Fruit fly (Drosophila melanogaster) whole organism, embryonic: Measurements from ENCODE around the gene COX7AL2.

Experiments used
- ATbp ChIP-seq: fragments of 200-800 bp; sonication (Bioruptor generic); optimal IDR thresholded peaks from 2 replicates; lab custom pipeline; 2017; ENCODE audit warnings: missing biosample characterization, mild to moderate bottlenecking, missing genetic modification characterization, missing genetic modification reagents
- Asciz ChIP-seq: fragments of 200-800 bp; sonication (Bioruptor generic); optimal IDR thresholded peaks from 2 replicates; lab custom pipeline; 2017; ENCODE audit warnings: missing biosample characterization, mild to moderate bottlenecking, missing genetic modification characterization, missing genetic modification reagents
- Atf-2 ChIP-seq: fragments of 200-800 bp; sonication (Bioruptor generic); optimal IDR thresholded peaks from 2 replicates; lab custom pipeline; 2016; ENCODE audit warnings: missing biosample characterization, missing genetic modification characterization
- CG1024 ChIP-seq: fragments of 200-800 bp; sonication (Bioruptor generic); IDR thresholded peaks from 2 replicates; pipeline ENCODE4 v1.3.6; 2022; ENCODE audit warnings: missing biosample characterization, missing genetic modification characterization
- CG10274 ChIP-seq: fragments of 200-800 bp; sonication (Bioruptor generic); optimal IDR thresholded peaks from 3 replicates; lab custom pipeline; 2017; ENCODE audit warnings: missing biosample characterization, mild to moderate bottlenecking, missing genetic modification characterization
- CG11085 ChIP-seq: fragments of 200-800 bp; sonication (Bioruptor generic); IDR thresholded peaks from 2 replicates; pipeline ENCODE4 v1.3.6; 2022; ENCODE audit warnings: missing biosample characterization, missing genetic modification characterization
- CG11093 ChIP-seq: fragments of 200-800 bp; sonication (Bioruptor generic); IDR thresholded peaks from 3 replicates; pipeline ENCODE4 v1.3.6; 2022; ENCODE audit warnings: missing biosample characterization, missing genetic modification characterization
- CG12659 ChIP-seq: fragments of 200-800 bp; sonication (Bioruptor generic); optimal IDR thresholded peaks from 3 replicates; lab custom pipeline; 2017; ENCODE audit warnings: mild to moderate bottlenecking, missing biosample characterization, missing genetic modification reagents, missing genetic modification characterization
- CG1647 ChIP-seq: fragments of 200-800 bp; sonication (Bioruptor generic); optimal IDR thresholded peaks from 3 replicates; lab custom pipeline; 2016; ENCODE audit warnings: missing biosample characterization, missing genetic modification characterization
- CG16813 ChIP-seq: fragments of 200-800 bp; sonication (Bioruptor generic); IDR thresholded peaks from 3 replicates; pipeline ENCODE4 v1.3.6; 2022; ENCODE audit warnings: missing biosample characterization, missing genetic modification characterization; ENCODE audit not compliant: partially characterized antibody
- CG18599 ChIP-seq: fragments of 200-800 bp; sonication (Bioruptor generic); optimal IDR thresholded peaks from 3 replicates; lab custom pipeline; 2017; ENCODE audit warnings: missing biosample characterization, missing genetic modification characterization, mild to moderate bottlenecking, moderate library complexity, missing genetic modification reagents
- CG18764 ChIP-seq: fragments of 200-800 bp; sonication (Bioruptor generic); optimal IDR thresholded peaks from 3 replicates; lab custom pipeline; 2016; ENCODE audit warnings: missing biosample characterization, missing genetic modification characterization
- CG2202 ChIP-seq: fragments of 200-800 bp; sonication (Bioruptor generic); optimal IDR thresholded peaks from 2 replicates; lab custom pipeline; 2018; ENCODE audit warnings: missing biosample characterization, mild to moderate bottlenecking, missing genetic modification characterization
- CG33557 ChIP-seq: fragments of 200-800 bp; sonication (Bioruptor generic); optimal IDR thresholded peaks from 2 replicates; lab custom pipeline; 2019; ENCODE audit warnings: missing biosample characterization, mild to moderate bottlenecking, missing genetic modification characterization, moderate library complexity
- CG4424 ChIP-seq: fragments of 200-800 bp; sonication (Bioruptor generic); optimal IDR thresholded peaks from 3 replicates; lab custom pipeline; 2016; ENCODE audit warnings: missing biosample characterization, missing genetic modification characterization
- CG5180 ChIP-seq: fragments of 200-800 bp; sonication (Bioruptor generic); optimal IDR thresholded peaks from 3 replicates; lab custom pipeline; 2017; ENCODE audit warnings: missing biosample characterization, missing genetic modification characterization, mild to moderate bottlenecking, moderate library complexity, missing genetic modification reagents
- CG6175 ChIP-seq: fragments of 200-800 bp; sonication (Bioruptor generic); IDR thresholded peaks from 3 replicates; pipeline ENCODE4 v1.3.6; 2022; ENCODE audit warnings: missing biosample characterization, missing genetic modification characterization
- CG6689 ChIP-seq: fragments of 200-800 bp; sonication (Bioruptor generic); IDR thresholded peaks from 2 replicates; pipeline ENCODE4 v1.3.6; 2022; ENCODE audit warnings: missing biosample characterization, missing genetic modification characterization
- CG6854 ChIP-seq: fragments of 200-800 bp; sonication (Bioruptor generic); optimal IDR thresholded peaks from 3 replicates; lab custom pipeline; 2017; ENCODE audit warnings: missing biosample characterization, mild to moderate bottlenecking, missing genetic modification characterization
- CG8765 ChIP-seq: fragments of 200-800 bp; sonication (Bioruptor generic); IDR thresholded peaks from 2 replicates; pipeline ENCODE4 v1.3.6; 2022; ENCODE audit warnings: missing biosample characterization, missing genetic modification characterization
- Dad ChIP-seq: fragments of 200-800 bp; sonication (Bioruptor generic); optimal IDR thresholded peaks from 3 replicates; lab custom pipeline; 2016; ENCODE audit warnings: missing biosample characterization, missing genetic modification characterization
- Dfd ChIP-seq, 2 experiments: fragments of >200 bp; optimal IDR thresholded peaks; 2 replicates each; lab custom pipeline; 2017; ENCODE audit warnings: missing biosample characterization in 2 of 2, missing genetic modification characterization in 2 of 2
- Ets65A ChIP-seq: fragments of 200-800 bp; sonication (Bioruptor generic); peaks from one replicate; lab custom pipeline; 2016; ENCODE audit warnings: missing biosample characterization, missing genetic modification characterization
- Spps ChIP-seq: fragments of 200-800 bp; sonication (Bioruptor generic); optimal IDR thresholded peaks from 2 replicates; lab custom pipeline; 2018; ENCODE audit warnings: missing biosample characterization, mild to moderate bottlenecking, missing genetic modification characterization
- Vsx1 ChIP-seq: fragments of 200-800 bp; sonication (Bioruptor generic); optimal IDR thresholded peaks from 2 replicates; lab custom pipeline; 2017; ENCODE audit warnings: missing biosample characterization, mild to moderate bottlenecking, missing genetic modification characterization, missing genetic modification reagents
- al ChIP-seq: fragments of 200-800 bp; sonication (Bioruptor generic); IDR thresholded peaks from 2 replicates; pipeline ENCODE4 v1.3.6; 2022; ENCODE audit warnings: missing biosample characterization, missing genetic modification characterization
- ato ChIP-seq: fragments of 200-800 bp; sonication (Bioruptor generic); IDR thresholded peaks from 2 replicates; pipeline ENCODE4 v1.3.6; 2022; ENCODE audit warnings: missing biosample characterization, missing genetic modification characterization; ENCODE audit not compliant: partially characterized antibody
- bigmax ChIP-seq: fragments of 200-800 bp; sonication (Bioruptor generic); optimal IDR thresholded peaks from 2 replicates; lab custom pipeline; 2018; ENCODE audit warnings: missing biosample characterization, mild to moderate bottlenecking, missing genetic modification characterization
- cg ChIP-seq: fragments of 200-800 bp; sonication (Bioruptor generic); optimal IDR thresholded peaks from 3 replicates; lab custom pipeline; 2019; ENCODE audit warnings: missing biosample characterization, mild to moderate bottlenecking, missing genetic modification characterization, moderate library complexity
- chn ChIP-seq: fragments of 200-800 bp; sonication (Bioruptor generic); optimal IDR thresholded peaks from 2 replicates; lab custom pipeline; 2016; ENCODE audit warnings: missing biosample characterization, missing genetic modification characterization
- crol ChIP-seq: fragments of 200-800 bp; sonication (Bioruptor generic); IDR thresholded peaks from 2 replicates; pipeline ENCODE4 v1.3.6; 2022; ENCODE audit warnings: missing biosample characterization, missing genetic modification characterization
- ftz-f1 ChIP-seq: fragments of 200-800 bp; sonication (Bioruptor generic); optimal IDR thresholded peaks from 2 replicates; lab custom pipeline; 2016; ENCODE audit warnings: missing biosample characterization, missing genetic modification characterization
- hth ChIP-seq: fragments of >200 bp; optimal IDR thresholded peaks from 2 replicates; lab custom pipeline; 2017; ENCODE audit warnings: inconsistent platforms
- ken ChIP-seq: fragments of 200-800 bp; sonication (Bioruptor generic); IDR thresholded peaks from 3 replicates; pipeline ENCODE4 v1.3.6; 2022; ENCODE audit warnings: missing biosample characterization, missing genetic modification characterization
- nmo ChIP-seq: fragments of 200-800 bp; sonication (Bioruptor generic); optimal IDR thresholded peaks from 2 replicates; lab custom pipeline; 2018; ENCODE audit warnings: missing biosample characterization, mild to moderate bottlenecking, missing genetic modification characterization, moderate library complexity
- org-1 ChIP-seq: fragments of 200-800 bp; sonication (Bioruptor generic); optimal IDR thresholded peaks from 2 replicates; lab custom pipeline; 2017; ENCODE audit warnings: missing biosample characterization, missing genetic modification characterization
- pfk ChIP-seq: fragments of 200-800 bp; sonication (Bioruptor generic); optimal IDR thresholded peaks from 2 replicates; lab custom pipeline; 2018; ENCODE audit warnings: missing biosample characterization, mild to moderate bottlenecking, missing genetic modification characterization, moderate library complexity
- phol ChIP-seq: fragments of 200-800 bp; sonication (Bioruptor generic); optimal IDR thresholded peaks from 3 replicates; lab custom pipeline; 2018; ENCODE audit warnings: missing biosample characterization, mild to moderate bottlenecking, missing genetic modification characterization, moderate library complexity
- pzg ChIP-seq: fragments of 200-800 bp; sonication (Bioruptor generic); optimal IDR thresholded peaks from 3 replicates; lab custom pipeline; 2018; ENCODE audit warnings: missing biosample characterization, mild to moderate bottlenecking, missing genetic modification characterization, moderate library complexity
- sens ChIP-seq: fragments of 200-800 bp; sonication (Bioruptor generic); peaks from one replicate; lab custom pipeline; 2016; ENCODE audit warnings: missing biosample characterization, missing genetic modification characterization
- shn ChIP-seq: fragments of 200-800 bp; sonication (Bioruptor generic); optimal IDR thresholded peaks from 3 replicates; lab custom pipeline; 2016; ENCODE audit warnings: missing biosample characterization, missing genetic modification characterization
- sim ChIP-seq: fragments of 200-800 bp; sonication (Bioruptor generic); IDR thresholded peaks from 2 replicates; pipeline ENCODE4 v1.3.6; 2022; ENCODE audit warnings: missing biosample characterization, missing genetic modification characterization
- toy ChIP-seq: fragments of 200-800 bp; sonication (Bioruptor generic); IDR thresholded peaks from 2 replicates; pipeline ENCODE4 v1.3.6; 2022; ENCODE audit warnings: missing biosample characterization, missing genetic modification characterization
- trem ChIP-seq: fragments of 200-800 bp; optimal IDR thresholded peaks from 3 replicates; lab custom pipeline; 2019; ENCODE audit warnings: missing biosample characterization, mild to moderate bottlenecking, missing genetic modification characterization, moderate library complexity
- zfh1 ChIP-seq: fragments of 200-800 bp; sonication (Bioruptor generic); IDR thresholded peaks from 3 replicates; pipeline ENCODE4 v1.3.6; 2022; ENCODE audit warnings: missing biosample characterization, missing genetic modification characterization

Gene COX7AL2

dm6 chr2L:2182735-2183340 lies 14.9 kb downstream of the COX7AL2 start (continued):
- no peak for TF ChIP-seq al
- no peak for TF ChIP-seq CG6175 (GFP tag; lab: Robert Waterston, UW)
- TF ChIP-seq ftz-f1 (GFP tag; lab: Kevin White, UChicago), result no peak
- TF ChIP-seq CG6854 (GFP tag; lab: Kevin White, UChicago), result no peak
- peak; percentile 72 for TF ChIP-seq CG4424 (GFP tag; lab: Kevin White, UChicago)
- TF ChIP-seq sens (GFP tag; lab: Kevin White, UChicago), result peak; percentile 97
- no peak for TF ChIP-seq CG5180 (GFP tag; lab: Kevin White, UChicago)
- no peak for TF ChIP-seq Asciz (GFP tag; lab: Kevin White, UChicago)
- TF ChIP-seq cg, result no peak
- TF ChIP-seq CG2202 (tag; lab: Kevin White, UChicago), result peak; percentile 79
- TF ChIP-seq crol, result no peak
- no peak for TF ChIP-seq CG10274 (GFP tag; lab: Kevin White, UChicago)
- no peak for TF ChIP-seq bigmax (GFP tag; lab: Kevin White, UChicago)
- peak; percentile 39 for TF ChIP-seq shn (GFP tag; lab: Kevin White, UChicago)
- no peak for TF ChIP-seq Vsx1
- peak; percentile 27 for TF ChIP-seq CG1647 (GFP tag; lab: Kevin White, UChicago)
- TF ChIP-seq Dfd (GFP tag; optimal IDR thresholded peaks at IDR 0.05; lab: Kevin White, UChicago), result no peak
- 0 out of 3 replicates have a peak, but pooled peaks have one; percentile 36 for TF ChIP-seq ken (GFP tag; lab: Robert Waterston, UW)
- peak; percentile 91 for TF ChIP-seq CG8765 (GFP tag; lab: Robert Waterston, UW)
- TF ChIP-seq CG11085 (GFP tag; lab: Robert Waterston, UW), result no peak
- peak; percentile 86 for TF ChIP-seq chn (GFP tag; lab: Kevin White, UChicago)
- peak; percentile 81 for TF ChIP-seq trem (tag; lab: Kevin White, UChicago)
- peak; percentile 21 for TF ChIP-seq Dad (GFP tag; lab: Kevin White, UChicago)
- TF ChIP-seq Spps (tag; lab: Kevin White, UChicago), result peak; percentile 77
- TF ChIP-seq CG18599 (GFP tag; lab: Kevin White, UChicago), result peak; percentile 5
- TF ChIP-seq CG12659, result no peak
- TF ChIP-seq CG11093 (GFP tag; lab: Robert Waterston, UW), result peak; percentile 50; the same call in 2 of the 3 replicates
- TF ChIP-seq CG6689, result peak; percentile 79
- peak; percentile 94 for TF ChIP-seq zfh1 (GFP tag; lab: Robert Waterston, UW)
- peak; percentile 56 for TF ChIP-seq Atf-2
- peak; percentile 58 for TF ChIP-seq CG1024 (GFP tag; lab: Robert Waterston, UW)
- TF ChIP-seq CG33557, result peak; percentile 91
- TF ChIP-seq sim, result peak; percentile 83
- TF ChIP-seq toy (GFP tag; lab: Robert Waterston, UW), result no peak
- TF ChIP-seq ATbp (GFP tag; lab: Kevin White, UChicago), result no peak
- TF ChIP-seq org-1 (GFP tag; lab: Kevin White, UChicago), result peak; percentile 75
- no peak for TF ChIP-seq ato (GFP tag; lab: Robert Waterston, UW)
- TF ChIP-seq pfk, result no peak
- peak; percentile 71 for TF ChIP-seq phol (tag; lab: Kevin White, UChicago)
- TF ChIP-seq CG18764 (GFP tag; lab: Kevin White, UChicago), result peak; percentile 35
- peak; percentile 95 for TF ChIP-seq Ets65A
- TF ChIP-seq pzg, result no peak
- TF ChIP-seq CG16813 (GFP tag; lab: Robert Waterston, UW), result no peak
- TF ChIP-seq nmo (GFP tag; lab: Kevin White, UChicago), result peak; percentile 67
- TF ChIP-seq hth (lab: Kevin White, UChicago), result no peak
